Worm (Caenorhabditis elegans) whole organism, L4 larva: ENCODE results near the gene txt-14.

ENCODE experiments used
- D1046.2 ChIP-seq: fragments of 200-800 bp; sonication (Bioruptor generic); IDR thresholded peaks from 2 replicates; pipeline ENCODE4 v1.3.6; 2022; ENCODE audit warnings: missing genetic modification characterization, missing compliant biosample characterization
- T20F7.1 ChIP-seq: fragments of 200-800 bp; sonication (Bioruptor generic); optimal IDR thresholded peaks from 2 replicates; lab custom pipeline; 2018; ENCODE audit warnings: mild to moderate bottlenecking, missing genetic modification characterization, missing compliant biosample characterization
- T26A8.4 ChIP-seq: fragments of 200-800 bp; sonication (Bioruptor generic); IDR thresholded peaks from 2 replicates; pipeline ENCODE4 v1.3.6; 2022; ENCODE audit warnings: missing genetic modification characterization, missing compliant biosample characterization
- Y105C5A.15 ChIP-seq: fragments of 200-800 bp; sonication (Bioruptor generic); IDR thresholded peaks from 2 replicates; pipeline ENCODE4 v1.3.6; 2022; ENCODE audit warnings: missing genetic modification characterization, missing compliant biosample characterization
- Y48G9A.11 ChIP-seq: fragments of 200-800 bp; sonication (Bioruptor generic); IDR thresholded peaks from 2 replicates; pipeline ENCODE4 v1.3.6; 2022; ENCODE audit warnings: missing genetic modification reagents, missing genetic modification characterization, missing compliant biosample characterization
- Y75B8A.6 ChIP-seq: fragments of 200-800 bp; sonication (Bioruptor generic); IDR thresholded peaks from 2 replicates; pipeline ENCODE4 v1.3.6; 2022; ENCODE audit warnings: missing genetic modification reagents, missing genetic modification characterization, missing compliant biosample characterization
- arid-1 ChIP-seq: fragments of 200-800 bp; sonication (Bioruptor generic); conservative IDR thresholded peaks from 2 replicates; pipeline ENCODE4 v1.3.6; 2022; ENCODE audit warnings: missing genetic modification reagents, missing genetic modification characterization, missing compliant biosample characterization
- ceh-20 ChIP-seq: fragments of 200-800 bp; sonication (Bioruptor generic); IDR thresholded peaks from 2 replicates; pipeline ENCODE4 v1.3.6; 2022; ENCODE audit warnings: missing genetic modification reagents, missing genetic modification characterization, missing compliant biosample characterization
- ceh-62 ChIP-seq: sonication (generic microtip); optimal IDR thresholded peaks from 2 replicates; lab custom pipeline; 2017; ENCODE audit warnings: missing biosample characterization, missing genetic modification characterization
- cey-2 ChIP-seq: sonication (generic microtip); optimal IDR thresholded peaks from 3 replicates; lab custom pipeline; 2017; ENCODE audit warnings: missing genetic modification characterization, mild to moderate bottlenecking, missing compliant biosample characterization, antibody characterized with exemption, borderline replicate concordance; ENCODE audit not compliant: insufficient read depth
- daf-12 ChIP-seq: fragments of 150-350 bp; optimal IDR thresholded peaks from 2 replicates; lab custom pipeline; 2014; ENCODE audit warnings: missing biosample characterization, missing genetic modification reagents, missing genetic modification characterization
- daf-16 ChIP-seq, 3 experiments: sonication (generic microtip); optimal IDR thresholded peaks; 2 replicates each; lab custom pipeline; 2016 to 2017; ENCODE audit warnings: missing genetic modification characterization in 3 of 3, missing genetic modification reagents in 3 of 3, mild to moderate bottlenecking in 2 of 3, missing compliant biosample characterization in 2 of 3, missing biosample characterization in 1 of 3, moderate library complexity in 1 of 3
- dmd-8 ChIP-seq: fragments of 200-800 bp; sonication (Bioruptor generic); IDR thresholded peaks from 2 replicates; pipeline ENCODE4 v1.3.6; 2022; ENCODE audit warnings: missing genetic modification characterization, missing compliant biosample characterization
- dmd-9 ChIP-seq: fragments of 200-800 bp; sonication (Bioruptor generic); IDR thresholded peaks from 2 replicates; pipeline ENCODE4 v1.3.6; 2022; ENCODE audit warnings: missing genetic modification reagents, missing genetic modification characterization, missing compliant biosample characterization
- fos-1 ChIP-seq: fragments of 150-350 bp; optimal IDR thresholded peaks from 2 replicates; lab custom pipeline; 2014; ENCODE audit warnings: missing biosample characterization, missing genetic modification characterization
- hlh-30 ChIP-seq: sonication (generic microtip); optimal IDR thresholded peaks from 2 replicates; lab custom pipeline; 2017; ENCODE audit warnings: antibody characterized with exemption, mild to moderate bottlenecking, missing genetic modification characterization, missing compliant biosample characterization; ENCODE audit not compliant: insufficient read depth
- lim-7 ChIP-seq: fragments of 200-800 bp; sonication (Bioruptor generic); IDR thresholded peaks from 2 replicates; pipeline ENCODE4 v1.3.6; 2022; ENCODE audit warnings: missing genetic modification characterization, missing compliant biosample characterization
- lin-1 ChIP-seq: fragments of 200-800 bp; sonication (Bioruptor generic); IDR thresholded peaks from 2 replicates; pipeline ENCODE4 v1.3.6; 2022; ENCODE audit warnings: missing genetic modification reagents, missing genetic modification characterization, missing compliant biosample characterization
- lin-13 ChIP-seq: fragments of 150-350 bp; optimal IDR thresholded peaks from 2 replicates; lab custom pipeline; 2014; ENCODE audit warnings: missing biosample characterization, missing genetic modification reagents, missing genetic modification characterization
- lin-15B ChIP-seq: fragments of 150-350 bp; sonication (generic microtip); optimal IDR thresholded peaks from 3 replicates; lab custom pipeline; 2014; ENCODE audit warnings: missing biosample characterization, missing genetic modification characterization
- lin-29 ChIP-seq: fragments of 200-800 bp; sonication (Bioruptor generic); IDR thresholded peaks from 2 replicates; pipeline ENCODE4 v1.3.6; 2022; ENCODE audit warnings: missing genetic modification reagents, missing genetic modification characterization, missing compliant biosample characterization
- lir-3 ChIP-seq: sonication (generic microtip); optimal IDR thresholded peaks from 2 replicates; lab custom pipeline; 2016; ENCODE audit warnings: mild to moderate bottlenecking, missing genetic modification characterization, missing compliant biosample characterization
- mdl-1 ChIP-seq, 2 experiments: fragments of 150-350 bp in 1 of 2; sonication (generic microtip) in 1 of 2; optimal IDR thresholded peaks; 2 replicates each; lab custom pipeline; 2014 to 2017; ENCODE audit warnings: missing biosample characterization in 2 of 2, missing genetic modification characterization in 2 of 2
- mdt-29 ChIP-seq: fragments of 200-800 bp; sonication (Bioruptor generic); IDR thresholded peaks from 2 replicates; pipeline ENCODE4 v1.3.6; 2022; ENCODE audit warnings: missing genetic modification reagents, missing genetic modification characterization, missing compliant biosample characterization
- mxl-2 ChIP-seq: fragments of 200-800 bp; sonication (Bioruptor generic); conservative IDR thresholded peaks from 2 replicates; pipeline ENCODE4 v1.3.6; 2022; ENCODE audit warnings: missing genetic modification reagents, missing genetic modification characterization, missing compliant biosample characterization
- nhr-10 ChIP-seq: fragments of 150-350 bp; optimal IDR thresholded peaks from 2 replicates; lab custom pipeline; 2014; ENCODE audit warnings: missing biosample characterization, missing genetic modification characterization
- nhr-11 ChIP-seq: fragments of 150-350 bp; optimal IDR thresholded peaks from 2 replicates; lab custom pipeline; 2014; ENCODE audit warnings: missing biosample characterization, missing genetic modification characterization
- nhr-28 ChIP-seq: fragments of 150-350 bp; optimal IDR thresholded peaks from 2 replicates; lab custom pipeline; 2014; ENCODE audit warnings: missing biosample characterization, missing genetic modification characterization
- nhr-41 ChIP-seq: fragments of 200-800 bp; sonication (Bioruptor generic); IDR thresholded peaks from 2 replicates; pipeline ENCODE4 v1.3.6; 2022; ENCODE audit warnings: missing genetic modification reagents, missing genetic modification characterization, missing compliant biosample characterization
- nhr-42 ChIP-seq: fragments of 200-800 bp; sonication (Bioruptor generic); IDR thresholded peaks from 2 replicates; pipeline ENCODE4 v1.3.6; 2022; ENCODE audit warnings: missing genetic modification characterization, missing compliant biosample characterization
- rbr-2 ChIP-seq: sonication (generic microtip); optimal IDR thresholded peaks from 2 replicates; lab custom pipeline; 2016; ENCODE audit warnings: missing genotype, missing genetic modification characterization, missing compliant biosample characterization
- sdz-12 ChIP-seq: fragments of 200-800 bp; sonication (Bioruptor generic); optimal IDR thresholded peaks from 2 replicates; lab custom pipeline; 2018; ENCODE audit warnings: mild to moderate bottlenecking, missing genetic modification characterization, missing compliant biosample characterization
- snpc-4 ChIP-seq: fragments of 150-350 bp; optimal IDR thresholded peaks from 2 replicates; lab custom pipeline; 2014; ENCODE audit warnings: missing biosample characterization, missing genetic modification characterization
- unc-130 ChIP-seq: sonication (generic microtip); optimal IDR thresholded peaks from 2 replicates; lab custom pipeline; 2016; ENCODE audit warnings: missing genetic modification reagents, missing genetic modification characterization, missing compliant biosample characterization
- unc-62 ChIP-seq, 3 experiments: fragments of 150-350 bp in 1 of 3; sonication (generic microtip); optimal IDR thresholded peaks in 2 of 3; peaks in 1 of 3; 1 replicate in 1 of 3; 2 replicates in 2 of 3; lab custom pipeline; 2014 to 2017; ENCODE audit warnings: missing biosample characterization in 3 of 3, missing genetic modification characterization in 3 of 3, missing genetic modification reagents in 3 of 3, missing genotype in 1 of 3
- zfp-2 ChIP-seq: sonication (generic microtip); optimal IDR thresholded peaks from 2 replicates; lab custom pipeline; 2016; ENCODE audit warnings: mild to moderate bottlenecking, missing genetic modification characterization, missing compliant biosample characterization
- zip-2 ChIP-seq: fragments of 150-350 bp; optimal IDR thresholded peaks from 2 replicates; lab custom pipeline; 2014; ENCODE audit warnings: missing biosample characterization, missing genetic modification characterization

The txt-14 gene

ce11 chrV:18579684-18580083 is 2.8 kb upstream of the txt-14 start, which contains the start of gene Y51A2D.13:
TSS of gene Y51A2D.13 (minus strand) at chrV:18579784.
- TF ChIP-seq daf-12 (tag; lab: Kevin White, UChicago), result no peak
- TF ChIP-seq Y105C5A.15 (GFP tag; lab: Robert Waterston, UW), result no peak
- TF ChIP-seq arid-1 (GFP tag; lab: Robert Waterston, UW), result no peak
- TF ChIP-seq lim-7 (GFP tag; lab: Robert Waterston, UW), result no peak

- no peak for TF ChIP-seq lin-29 (GFP tag; lab: Robert Waterston, UW)
- peak; percentile 19 for TF ChIP-seq hlh-30
- no peak for TF ChIP-seq lin-13 (GFP tag; lab: Kevin White, UChicago)
- no peak for TF ChIP-seq mxl-2 (GFP tag; lab: Robert Waterston, UW)
- TF ChIP-seq ceh-20 (GFP tag; lab: Robert Waterston, UW), result 0 out of 2 replicates have a peak, but pooled peaks have one; percentile 13
- no peak for TF ChIP-seq sdz-12 (GFP tag; lab: Kevin White, UChicago)
- peak in 1 of 2 experiments; percentile 48 for TF ChIP-seq daf-16 (GFP tag; optimal IDR thresholded peaks at IDR 0.05; lab: Kevin White, UChicago)
- no peak for TF ChIP-seq daf-16 (tag; optimal IDR thresholded peaks at IDR 0.05; lab: Kevin White, UChicago)
- TF ChIP-seq lin-1 (GFP tag; lab: Robert Waterston, UW), result no peak
- no peak for TF ChIP-seq lin-15B
- no peak for TF ChIP-seq D1046.2 (GFP tag; lab: Robert Waterston, UW)
- peak; percentile 59 for TF ChIP-seq nhr-11 (tag; lab: Kevin White, UChicago)
- TF ChIP-seq unc-62 (GFP tag; optimal IDR thresholded peaks at IDR 0.05 in 1 of 2; lab: Kevin White, UChicago), result peak in 1 of 2 experiments; percentile 72
- no peak for TF ChIP-seq unc-62 (tag; optimal IDR thresholded peaks at IDR 0.05; lab: Kevin White, UChicago)
- TF ChIP-seq snpc-4, result no peak
- no peak for TF ChIP-seq fos-1 (tag; lab: Kevin White, UChicago)
- TF ChIP-seq nhr-10 (tag; lab: Kevin White, UChicago), result no peak
Measured at ce11 chrV:18581393-18582113, 905 bp upstream of the txt-14 start.

ce11 chrV:18585102-18585501 is 2.6 kb downstream of the txt-14 start:
- no peak for TF ChIP-seq nhr-41 (GFP tag; lab: Robert Waterston, UW)
- TF ChIP-seq unc-62 (GFP tag; optimal IDR thresholded peaks at IDR 0.05 in 1 of 2; lab: Kevin White, UChicago), result peak in 1 of 2 experiments; percentile 97
- TF ChIP-seq unc-62 (tag; optimal IDR thresholded peaks at IDR 0.05; lab: Kevin White, UChicago), result no peak
- TF ChIP-seq, all 104 proteins: peak for 1

ce11 chrV:18586954-18587353 is 4.5 kb downstream of the txt-14 start:
- TF ChIP-seq zip-2 (tag; lab: Kevin White, UChicago), result no peak
- no peak for TF ChIP-seq lim-7 (GFP tag; lab: Robert Waterston, UW)
- no peak for TF ChIP-seq Y48G9A.11
- TF ChIP-seq unc-62 (GFP tag; optimal IDR thresholded peaks at IDR 0.05 in 1 of 2; lab: Kevin White, UChicago), result peak in 1 of 2 experiments; percentile 87
- TF ChIP-seq unc-62 (tag; optimal IDR thresholded peaks at IDR 0.05; lab: Kevin White, UChicago), result no peak
- no peak for TF ChIP-seq nhr-28
- no peak for TF ChIP-seq mdt-29 (GFP tag; lab: Robert Waterston, UW)

DNA sequence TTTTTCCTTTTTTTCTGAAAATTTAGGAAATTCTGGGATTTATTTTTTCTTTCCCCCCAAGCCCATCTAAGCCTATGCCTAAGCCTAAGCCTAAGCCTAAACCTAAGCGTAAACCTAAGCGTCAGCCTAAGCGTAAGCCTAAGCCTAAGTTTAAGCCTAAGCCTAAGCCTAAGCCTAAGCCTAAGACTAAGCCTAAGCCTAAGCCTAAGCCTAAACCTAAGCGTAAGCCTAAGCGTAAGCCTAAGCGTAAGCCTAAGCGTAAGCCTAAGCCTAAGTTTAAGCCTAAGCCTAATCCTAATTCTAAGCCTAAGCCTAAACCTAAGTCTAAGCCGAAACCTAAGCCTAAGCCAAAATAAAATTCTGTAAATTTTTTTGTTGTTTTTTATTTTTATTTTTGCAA is 5.5 kb downstream of the txt-14 start:
- TF ChIP-seq cey-2 (tag; lab: Kevin White, UChicago) (no peak), daf-12 (tag; lab: Kevin White, UChicago) (no peak), mdl-1 (tag; optimal IDR thresholded peaks at IDR 0.05; lab: Kevin White, UChicago) (no peak), rbr-2 (tag; lab: Kevin White, UChicago) (no peak), Y75B8A.6 (GFP tag; lab: Robert Waterston, UW) (no peak), nhr-42 (no peak), lin-29 (GFP tag; lab: Robert Waterston, UW) (no peak), nhr-28 (no peak), dmd-8 (GFP tag; lab: Robert Waterston, UW) (no peak), lir-3 (tag; lab: Kevin White, UChicago) (no peak), unc-130 (GFP tag; lab: Kevin White, UChicago) (no peak), T20F7.1 (no peak), mxl-2 (GFP tag; lab: Robert Waterston, UW) (no peak), zfp-2 (tag; lab: Kevin White, UChicago) (no peak), mdt-29 (GFP tag; lab: Robert Waterston, UW) (no peak), dmd-9 (GFP tag; lab: Robert Waterston, UW) (no peak), T26A8.4 (GFP tag; lab: Robert Waterston, UW) (no peak), nhr-10 (tag; lab: Kevin White, UChicago) (no peak), ceh-62 (no peak)
